Worm (Caenorhabditis elegans) whole organism, L4 larva: ENCODE data around the gene K01D12.10.

ENCODE experiments used
- ama-1 ChIP-seq: fragments of 150-350 bp; optimal IDR thresholded peaks from 2 replicates; lab custom pipeline; 2014; ENCODE audit warnings: inconsistent platforms, mixed read lengths
- ceh-82 ChIP-seq: sonication (generic microtip); optimal IDR thresholded peaks from 2 replicates; lab custom pipeline; 2017; ENCODE audit warnings: missing biosample characterization, missing genetic modification characterization
- daf-16 ChIP-seq, 3 experiments: sonication (generic microtip); optimal IDR thresholded peaks; 2 replicates each; lab custom pipeline; 2016 to 2017; ENCODE audit warnings: missing genetic modification characterization in 3 of 3, missing genetic modification reagents in 3 of 3, mild to moderate bottlenecking in 2 of 3, missing compliant biosample characterization in 2 of 3, missing biosample characterization in 1 of 3, moderate library complexity in 1 of 3
- lin-13 ChIP-seq: fragments of 150-350 bp; optimal IDR thresholded peaks from 2 replicates; lab custom pipeline; 2014; ENCODE audit warnings: missing biosample characterization, missing genetic modification reagents, missing genetic modification characterization
- nhr-10 ChIP-seq: fragments of 150-350 bp; optimal IDR thresholded peaks from 2 replicates; lab custom pipeline; 2014; ENCODE audit warnings: missing biosample characterization, missing genetic modification characterization
- nhr-11 ChIP-seq: fragments of 150-350 bp; optimal IDR thresholded peaks from 2 replicates; lab custom pipeline; 2014; ENCODE audit warnings: missing biosample characterization, missing genetic modification characterization
- nhr-237 ChIP-seq: sonication (generic microtip); optimal IDR thresholded peaks from 2 replicates; lab custom pipeline; 2017; ENCODE audit warnings: missing biosample characterization, missing genetic modification characterization
- nhr-42 ChIP-seq: fragments of 200-800 bp; sonication (Bioruptor generic); IDR thresholded peaks from 2 replicates; pipeline ENCODE4 v1.3.6; 2022; ENCODE audit warnings: missing genetic modification characterization, missing compliant biosample characterization
- pqm-1 ChIP-seq: sonication (generic microtip); optimal IDR thresholded peaks from 2 replicates; lab custom pipeline; 2017; ENCODE audit warnings: missing biosample characterization, missing genetic modification characterization
- skn-1 ChIP-seq: fragments of 150-350 bp; optimal IDR thresholded peaks from 2 replicates; lab custom pipeline; 2014; ENCODE audit warnings: missing biosample characterization, missing genetic modification characterization
- snpc-4 ChIP-seq: fragments of 150-350 bp; optimal IDR thresholded peaks from 2 replicates; lab custom pipeline; 2014; ENCODE audit warnings: missing biosample characterization, missing genetic modification characterization
- unc-39 ChIP-seq: sonication (generic microtip); optimal IDR thresholded peaks from 2 replicates; lab custom pipeline; 2017; ENCODE audit warnings: missing biosample characterization, missing genetic modification characterization
- unc-62 ChIP-seq, 3 experiments: fragments of 150-350 bp in 1 of 3; sonication (generic microtip); optimal IDR thresholded peaks in 2 of 3; peaks in 1 of 3; 1 replicate in 1 of 3; 2 replicates in 2 of 3; lab custom pipeline; 2014 to 2017; ENCODE audit warnings: missing biosample characterization in 3 of 3, missing genetic modification characterization in 3 of 3, missing genetic modification reagents in 3 of 3, missing genotype in 1 of 3

ce11 chrV:12432111-12432510 is 26.1 kb downstream of the K01D12.10 start, which contains the start of gene C54D10.13:
- TF ChIP-seq unc-39 (tag; lab: Kevin White, UChicago) (no peak), unc-62 (GFP tag; optimal IDR thresholded peaks at IDR 0.05 in 1 of 2; lab: Kevin White, UChicago) (no peak), unc-62 (tag; optimal IDR thresholded peaks at IDR 0.05; lab: Kevin White, UChicago) (no peak), ceh-82 (no peak), nhr-11 (tag; lab: Kevin White, UChicago) (no peak), skn-1 (tag; lab: Kevin White, UChicago) (no peak), snpc-4 (tag; lab: Kevin White, UChicago) (no peak), nhr-10 (tag; lab: Kevin White, UChicago) (no peak), daf-16 (GFP tag; optimal IDR thresholded peaks at IDR 0.05; lab: Kevin White, UChicago) (no peak), daf-16 (tag; optimal IDR thresholded peaks at IDR 0.05; lab: Kevin White, UChicago) (peak; percentile 33), lin-13 (GFP tag; lab: Kevin White, UChicago) (no peak), nhr-42 (GFP tag; lab: Robert Waterston, UW) (no peak), ama-1 (lab: Kevin White, UChicago) (no peak), nhr-237 (no peak), pqm-1 (no peak)
